Worm (Caenorhabditis elegans) whole organism, midembryonic: ENCODE measurements around the gene daf-19.

Experiments
- cog-1 ChIP-seq: sonication (generic microtip); optimal IDR thresholded peaks from 2 replicates; lab custom pipeline; 2016; ENCODE audit warnings: missing genetic modification characterization, missing compliant biosample characterization
- klf-2 ChIP-seq: fragments of 200-800 bp; sonication (Bioruptor generic); conservative IDR thresholded peaks from 2 replicates; pipeline ENCODE4 v1.3.6; 2022; ENCODE audit warnings: missing genetic modification reagents, missing genetic modification characterization, missing compliant biosample characterization
- med-1 ChIP-seq: sonication (generic microtip); optimal IDR thresholded peaks from 2 replicates; lab custom pipeline; 2017; ENCODE audit warnings: missing genetic modification characterization, mild to moderate bottlenecking, missing compliant biosample characterization, antibody characterized with exemption, missing genetic modification reagents; ENCODE audit not compliant: insufficient read depth
- ztf-23 ChIP-seq: fragments of 200-800 bp; sonication (Bioruptor generic); IDR thresholded peaks from 2 replicates; pipeline ENCODE4 v1.3.6; 2022; ENCODE audit warnings: missing genetic modification reagents, missing genetic modification characterization, missing compliant biosample characterization
- ztf-29 ChIP-seq: fragments of 200-800 bp; sonication (Bioruptor generic); IDR thresholded peaks from 2 replicates; pipeline ENCODE4 v1.3.6; 2022; ENCODE audit warnings: missing genetic modification reagents, missing genetic modification characterization, missing compliant biosample characterization

- no peak for TF ChIP-seq ztf-23
- no peak for TF ChIP-seq ztf-29 (GFP tag; lab: Robert Waterston, UW)
- no peak for TF ChIP-seq cog-1 (tag; lab: Kevin White, UChicago)
- no peak for TF ChIP-seq klf-2 (GFP tag; lab: Robert Waterston, UW)
- no peak for TF ChIP-seq med-1
Observed at ce11 chrII:10166365-10166764, 2.8 kb downstream of the daf-19 start.
